Worm (Caenorhabditis elegans): Measurements from ENCODE around the gene F41C3.8.

ce11 chrII:4736585-4736984, 20.7 kb downstream of the F41C3.8 start:
- TF ChIP-seq zag-1 (tag; optimal IDR thresholded peaks at IDR 0.05) (no peak), fkh-10 (GFP tag; optimal IDR thresholded peaks at IDR 0.05) (no peak), skn-1 (tag; optimal IDR thresholded peaks at IDR 0.05) (no peak), ama-1 (optimal IDR thresholded peaks at IDR 0.05) (no peak), nhr-77 (tag; optimal IDR thresholded peaks at IDR 0.05) (no peak), sptf-1 (tag; optimal IDR thresholded peaks at IDR 0.05) (no peak), unc-130 (tag; optimal IDR thresholded peaks at IDR 0.05) (no peak), hlh-17 (GFP tag; optimal IDR thresholded peaks at IDR 0.05; ENCODE audit: borderline replicate concordance) (no peak), dpl-1 (GFP tag; optimal IDR thresholded peaks at IDR 0.05) (no peak), snpc-4 (tag; optimal IDR thresholded peaks at IDR 0.05) (no peak)
